Fruit fly (Drosophila melanogaster) whole organism, adult: Measurements from ENCODE around the gene LysD.
A peak's percentile ranks its signal among the peaks of the same experiment; 100 is the strongest.

Experiments
- CG11617 ChIP-seq: fragments of 200-800 bp; sonication (Bioruptor generic); optimal IDR thresholded peaks from 2 replicates; lab custom pipeline; 2017; ENCODE audit warnings: mild to moderate bottlenecking, missing biosample characterization, missing genetic modification reagents, missing genetic modification characterization
- CG12768 ChIP-seq: fragments of 200-800 bp; sonication (Bioruptor generic); optimal IDR thresholded peaks from 2 replicates; lab custom pipeline; 2017; ENCODE audit warnings: missing biosample characterization, missing genetic modification characterization, mild to moderate bottlenecking, moderate library complexity, missing genetic modification reagents
- CG14711 ChIP-seq: fragments of 200-800 bp; sonication (Bioruptor generic); optimal IDR thresholded peaks from 2 replicates; lab custom pipeline; 2018; ENCODE audit warnings: missing biosample characterization, mild to moderate bottlenecking, missing genetic modification characterization, moderate library complexity
- CG1620 ChIP-seq: fragments of 200-800 bp; sonication (Bioruptor generic); optimal IDR thresholded peaks from 2 replicates; lab custom pipeline; 2016; ENCODE audit warnings: missing biosample characterization, missing genetic modification characterization
- CG33017 ChIP-seq: fragments of 200-800 bp; sonication (Bioruptor generic); optimal IDR thresholded peaks from 2 replicates; lab custom pipeline; 2018; ENCODE audit warnings: missing biosample characterization, mild to moderate bottlenecking, missing genetic modification characterization, moderate library complexity
- CG5204 ChIP-seq: fragments of 200-800 bp; sonication (Bioruptor generic); optimal IDR thresholded peaks from 2 replicates; lab custom pipeline; 2016; ENCODE audit warnings: missing biosample characterization, missing genetic modification characterization
- CG7045 ChIP-seq: fragments of 200-800 bp; sonication (Bioruptor generic); optimal IDR thresholded peaks from 2 replicates; lab custom pipeline; 2017; ENCODE audit warnings: missing biosample characterization, mild to moderate bottlenecking, missing genetic modification characterization
- CG7101 ChIP-seq: fragments of 200-800 bp; sonication (Bioruptor generic); optimal IDR thresholded peaks from 2 replicates; lab custom pipeline; 2018; ENCODE audit warnings: missing biosample characterization, mild to moderate bottlenecking, missing genetic modification characterization, moderate library complexity
- Clk ChIP-seq: fragments of 200-800 bp; sonication (Bioruptor generic); optimal IDR thresholded peaks from 2 replicates; lab custom pipeline; 2017; ENCODE audit warnings: missing biosample characterization, missing genetic modification characterization
- Crg-1 ChIP-seq: fragments of 200-800 bp; sonication (Bioruptor generic); optimal IDR thresholded peaks from 2 replicates; lab custom pipeline; 2016; ENCODE audit warnings: missing biosample characterization, missing genetic modification characterization
- Hr96 ChIP-seq: fragments of 200-800 bp; sonication (Bioruptor generic); optimal IDR thresholded peaks from 2 replicates; lab custom pipeline; 2016; ENCODE audit warnings: missing biosample characterization, missing genetic modification characterization
- Mnt ChIP-seq: fragments of 200-800 bp; sonication (Bioruptor generic); optimal IDR thresholded peaks from 2 replicates; lab custom pipeline; 2016; ENCODE audit warnings: missing biosample characterization, mild to moderate bottlenecking, missing genetic modification characterization
- bab1 ChIP-seq: fragments of 200-800 bp; sonication (Bioruptor generic); optimal IDR thresholded peaks from 3 replicates; lab custom pipeline; 2019; ENCODE audit warnings: missing biosample characterization, mild to moderate bottlenecking, missing genetic modification characterization, moderate library complexity
- cic ChIP-seq: fragments of 200-800 bp; sonication (Bioruptor generic); optimal IDR thresholded peaks from 2 replicates; lab custom pipeline; 2017; ENCODE audit warnings: missing biosample characterization, mild to moderate bottlenecking, missing genetic modification characterization, moderate library complexity
- cnc ChIP-seq, 2 experiments: fragments of >200 bp; optimal IDR thresholded peaks; 2 replicates each; lab custom pipeline; 2017
- kay ChIP-seq: fragments of 200-800 bp; sonication (Bioruptor generic); peaks from one replicate; lab custom pipeline; 2016; ENCODE audit warnings: missing biosample characterization, missing genetic modification characterization, borderline replicate concordance
- ovo ChIP-seq: fragments of 200-800 bp; sonication (Bioruptor generic); optimal IDR thresholded peaks from 2 replicates; lab custom pipeline; 2016; ENCODE audit warnings: missing biosample characterization, missing genetic modification characterization
- pad ChIP-seq: fragments of 200-800 bp; sonication (Bioruptor generic); optimal IDR thresholded peaks from 3 replicates; lab custom pipeline; 2017; ENCODE audit warnings: missing biosample characterization, missing genetic modification characterization, mild to moderate bottlenecking, moderate library complexity, missing genetic modification reagents
- tj ChIP-seq: fragments of 200-800 bp; sonication (Bioruptor generic); optimal IDR thresholded peaks from 3 replicates; lab custom pipeline; 2017; ENCODE audit warnings: missing biosample characterization, mild to moderate bottlenecking, missing genetic modification characterization, moderate library complexity
- toe ChIP-seq: fragments of 200-800 bp; sonication (Bioruptor generic); optimal IDR thresholded peaks from 2 replicates; lab custom pipeline; 2016; ENCODE audit warnings: missing biosample characterization, missing genetic modification characterization

LysD gene

dm6 chr3L:1204674-1205547 lies 6.1 kb downstream of the LysD start, which contains the start of gene CG9119:
CG9119 (minus strand) TSS chr3L:1204795.
- no peak for TF ChIP-seq ovo (GFP tag; lab: Kevin White, UChicago)
- peak; percentile 63 for TF ChIP-seq CG7101 (tag; lab: Kevin White, UChicago)
- peak; percentile 77 for TF ChIP-seq CG7045
- no peak for TF ChIP-seq bab1 (GFP tag; lab: Kevin White, UChicago)
- no peak for TF ChIP-seq kay (GFP tag; lab: Kevin White, UChicago)
- no peak for TF ChIP-seq CG1620 (GFP tag; lab: Kevin White, UChicago)
- TF ChIP-seq tj (GFP tag; lab: Kevin White, UChicago): peak; percentile 44
- TF ChIP-seq CG33017 (tag; lab: Kevin White, UChicago): peak; percentile 72
- TF ChIP-seq pad (GFP tag; lab: Kevin White, UChicago): peak; percentile 55
- TF ChIP-seq Crg-1 (GFP tag; lab: Kevin White, UChicago): peak; percentile 9
- peak; percentile 24 for TF ChIP-seq CG14711
- peak; percentile 22 for TF ChIP-seq Mnt
- TF ChIP-seq cnc (optimal IDR thresholded peaks at IDR 0.05; lab: Kevin White, UChicago): no peak
- TF ChIP-seq cic (GFP tag; lab: Kevin White, UChicago): peak; percentile 11
- peak; percentile 84 for TF ChIP-seq Hr96 (GFP tag; lab: Kevin White, UChicago)
- peak; percentile 85 for TF ChIP-seq CG5204 (GFP tag; lab: Kevin White, UChicago)
- peak; percentile 78 for TF ChIP-seq Clk (GFP tag; lab: Kevin White, UChicago)
- TF ChIP-seq toe (GFP tag; lab: Kevin White, UChicago): peak; percentile 70
- peak; percentile 79 for TF ChIP-seq CG11617
- peak; percentile 78 for TF ChIP-seq CG12768 (GFP tag; lab: Kevin White, UChicago)

- TF ChIP-seq ovo (GFP tag; lab: Kevin White, UChicago) (no peak), Hr96 (GFP tag; lab: Kevin White, UChicago) (no peak), toe (GFP tag; lab: Kevin White, UChicago) (no peak), kay (GFP tag; lab: Kevin White, UChicago) (no peak), CG12768 (GFP tag; lab: Kevin White, UChicago) (no peak), CG5204 (GFP tag; lab: Kevin White, UChicago) (no peak), pad (GFP tag; lab: Kevin White, UChicago) (no peak), CG33017 (tag; lab: Kevin White, UChicago) (no peak), Mnt (no peak), CG7101 (tag; lab: Kevin White, UChicago) (no peak), CG11617 (no peak), Clk (GFP tag; lab: Kevin White, UChicago) (no peak), cnc (optimal IDR thresholded peaks at IDR 0.05; lab: Kevin White, UChicago) (no peak), bab1 (GFP tag; lab: Kevin White, UChicago) (no peak), CG14711 (no peak), CG1620 (GFP tag; lab: Kevin White, UChicago) (no peak), tj (GFP tag; lab: Kevin White, UChicago) (no peak), cic (GFP tag; lab: Kevin White, UChicago) (no peak), CG7045 (no peak)
Observed at dm6 chr3L:1203855-1204431, 7.1 kb downstream of the LysD start.

dm6 chr3L:1202588-1203195 lies 8.3 kb downstream of the LysD start, which contains the start of gene meep:
meep (minus strand) TSS chr3L:1203036.
- TF ChIP-seq CG5204 (GFP tag; lab: Kevin White, UChicago) (no peak), cic (GFP tag; lab: Kevin White, UChicago) (peak; percentile 51)

- TF ChIP-seq CG7045 (no peak), tj (GFP tag; lab: Kevin White, UChicago) (no peak), toe (GFP tag; lab: Kevin White, UChicago) (no peak), cic (GFP tag; lab: Kevin White, UChicago) (no peak), CG14711 (no peak), kay (GFP tag; lab: Kevin White, UChicago) (no peak), ovo (GFP tag; lab: Kevin White, UChicago) (no peak), CG5204 (GFP tag; lab: Kevin White, UChicago) (no peak), Mnt (no peak), Hr96 (GFP tag; lab: Kevin White, UChicago) (no peak), pad (GFP tag; lab: Kevin White, UChicago) (no peak), CG33017 (tag; lab: Kevin White, UChicago) (no peak), CG12768 (GFP tag; lab: Kevin White, UChicago) (no peak), CG11617 (no peak), bab1 (GFP tag; lab: Kevin White, UChicago) (no peak), Crg-1 (GFP tag; lab: Kevin White, UChicago) (no peak)
Observed at dm6 chr3L:1200357-1201051, 10.5 kb downstream of the LysD start, which contains the start of gene mwh. mwh (plus strand) TSS chr3L:1200786.
